Worm (Caenorhabditis elegans): ENCODE measurements around the gene F18C5.10.

ce11 chrII:6544842-6545410 lies 16.3 kb downstream of the F18C5.10 start, which contains the start of gene lron-15:
- TF ChIP-seq snpc-1.3 (tag; optimal IDR thresholded peaks at IDR 0.05; ENCODE audit: insufficient read depth) (no peak), T07F8.4 (tag; optimal IDR thresholded peaks at IDR 0.05) (no peak), zim-3 (tag; optimal IDR thresholded peaks at IDR 0.05) (no peak), F52B5.7 (tag; optimal IDR thresholded peaks at IDR 0.05) (no peak), nhr-27 (tag; optimal IDR thresholded peaks at IDR 0.05) (no peak), ztf-26 (tag; optimal IDR thresholded peaks at IDR 0.05) (no peak), ama-1 (optimal IDR thresholded peaks at IDR 0.05) (no peak), ama-1 (GFP tag; optimal IDR thresholded peaks at IDR 0.05) (no peak), nhr-179 (tag; optimal IDR thresholded peaks at IDR 0.05) (no peak), attf-3 (GFP tag; conservative IDR thresholded peaks at IDR 0.05) (no peak), him-1 (tag; optimal IDR thresholded peaks at IDR 0.05) (no peak), bed-2 (GFP tag; IDR thresholded peaks at IDR 0.05) (no peak), nhr-120 (GFP tag; IDR thresholded peaks at IDR 0.05) (no peak)
